Worm (Caenorhabditis elegans): ENCODE data around the gene C27F2.10.

Gene C27F2.10

ce11 chrIII:5023642-5024041 is 36.9 kb upstream of the C27F2.10 start:
- TF ChIP-seq blmp-1 (tag; optimal IDR thresholded peaks at IDR 0.05) (no peak), ztf-11 (tag; optimal IDR thresholded peaks at IDR 0.05) (no peak), ceh-83 (GFP tag; optimal IDR thresholded peaks at IDR 0.05) (no peak), drap-1 (GFP tag; optimal IDR thresholded peaks at IDR 0.05) (no peak), snpc-4 (tag; optimal IDR thresholded peaks at IDR 0.05) (no peak), hlh-1 (tag; optimal IDR thresholded peaks at IDR 0.05) (no peak), mab-5 (tag; optimal IDR thresholded peaks at IDR 0.05) (no peak), sptf-1 (tag; optimal IDR thresholded peaks at IDR 0.05) (no peak), zip-8 (tag; optimal IDR thresholded peaks at IDR 0.05) (no peak), elt-3 (tag; optimal IDR thresholded peaks at IDR 0.05) (no peak), pha-4 (tag; optimal IDR thresholded peaks at IDR 0.05) (no peak), nhr-237 (tag; optimal IDR thresholded peaks at IDR 0.05) (no peak), nhr-28 (tag; optimal IDR thresholded peaks at IDR 0.05) (no peak), mls-2 (tag; optimal IDR thresholded peaks at IDR 0.05) (no peak)

- TF ChIP-seq ces-1 (GFP tag; optimal IDR thresholded peaks at IDR 0.05) (no peak), drap-1 (GFP tag; optimal IDR thresholded peaks at IDR 0.05) (no peak), ceh-43 (GFP tag; optimal IDR thresholded peaks at IDR 0.05) (no peak), unc-120 (tag; optimal IDR thresholded peaks at IDR 0.05; ENCODE audit: poor library complexity, severe bottlenecking) (no peak), lin-13 (tag; optimal IDR thresholded peaks at IDR 0.05) (no peak), blmp-1 (tag; optimal IDR thresholded peaks at IDR 0.05) (no peak), nhr-28 (tag; optimal IDR thresholded peaks at IDR 0.05) (no peak), sem-2 (GFP tag; optimal IDR thresholded peaks at IDR 0.05) (no peak), ham-2 (GFP tag; optimal IDR thresholded peaks at IDR 0.05) (no peak), lin-32 (GFP tag; optimal IDR thresholded peaks at IDR 0.05) (no peak), unc-39 (tag; optimal IDR thresholded peaks at IDR 0.05) (no peak), mab-5 (tag; optimal IDR thresholded peaks at IDR 0.05) (no peak), ceh-39 (tag; optimal IDR thresholded peaks at IDR 0.05) (no peak), M03D4.4 (tag; optimal IDR thresholded peaks at IDR 0.05) (no peak), nhr-76 (tag; optimal IDR thresholded peaks at IDR 0.05) (no peak), elt-1 (tag; optimal IDR thresholded peaks at IDR 0.05; ENCODE audit: borderline replicate concordance, insufficient read depth) (no peak)
These were observed 36.3 kb upstream of the C27F2.10 start, which contains the start of gene R144.13 for ce11 chrIII:5022964-5023363. R144.13 (plus strand) TSS chrIII:5023264.

- TF ChIP-seq hlh-1 (tag; optimal IDR thresholded peaks at IDR 0.05) (no peak), elt-1 (tag; optimal IDR thresholded peaks at IDR 0.05; ENCODE audit: borderline replicate concordance, insufficient read depth) (no peak), blmp-1 (tag; optimal IDR thresholded peaks at IDR 0.05) (no peak), unc-62 (GFP tag; optimal IDR thresholded peaks at IDR 0.05) (no peak)
These were observed 35.0 kb upstream of the C27F2.10 start, which contains the start of gene R144.3 for ce11 chrIII:5021689-5022088. R144.3 (plus strand) TSS chrIII:5021989.

- TF ChIP-seq ceh-83 (GFP tag; optimal IDR thresholded peaks at IDR 0.05): no peak
These were observed 34.2 kb upstream of the C27F2.10 start, which contains the start of gene mdt-11 for ce11 chrIII:5020924-5021323. mdt-11 (plus strand) TSS chrIII:5021224.

ce11 chrIII:5018116-5018689 is 31.5 kb upstream of the C27F2.10 start, which contains the start of gene wip-1:
wip-1 (plus strand) TSS chrIII:5018639.
- TF ChIP-seq cnd-1 (tag; optimal IDR thresholded peaks at IDR 0.05): peak; percentile 77
- peak; percentile 93 for TF ChIP-seq ham-2 (GFP tag; optimal IDR thresholded peaks at IDR 0.05)
- TF ChIP-seq mls-2 (tag; optimal IDR thresholded peaks at IDR 0.05): peak; percentile 87
- no peak for TF ChIP-seq zip-8 (tag; optimal IDR thresholded peaks at IDR 0.05)
- TF ChIP-seq sptf-1 (tag; optimal IDR thresholded peaks at IDR 0.05): peak; percentile 93
- peak; percentile 69 for TF ChIP-seq ceh-83 (GFP tag; optimal IDR thresholded peaks at IDR 0.05)
- TF ChIP-seq lin-13 (tag; optimal IDR thresholded peaks at IDR 0.05): peak; percentile 99
- TF ChIP-seq sem-2 (GFP tag; optimal IDR thresholded peaks at IDR 0.05): peak; percentile 8
- TF ChIP-seq nhr-76 (tag; optimal IDR thresholded peaks at IDR 0.05): peak; percentile 17
- peak; percentile 88 for TF ChIP-seq drap-1 (GFP tag; optimal IDR thresholded peaks at IDR 0.05)
- no peak for TF ChIP-seq flh-1 (GFP tag; optimal IDR thresholded peaks at IDR 0.05)
- TF ChIP-seq lsy-2 (tag; optimal IDR thresholded peaks at IDR 0.05): peak; percentile 90
- peak; percentile 75 for TF ChIP-seq unc-120 (tag; optimal IDR thresholded peaks at IDR 0.05; ENCODE audit: poor library complexity, severe bottlenecking)
- TF ChIP-seq mep-1 (tag; optimal IDR thresholded peaks at IDR 0.05): peak; percentile 98
- TF ChIP-seq lin-32 (GFP tag; optimal IDR thresholded peaks at IDR 0.05): peak; percentile 32
- peak; percentile 49 for TF ChIP-seq nhr-28 (tag; optimal IDR thresholded peaks at IDR 0.05)
- TF ChIP-seq tbx-8 (GFP tag; optimal IDR thresholded peaks at IDR 0.05): peak; percentile 4
- TF ChIP-seq elt-1 (tag; optimal IDR thresholded peaks at IDR 0.05; ENCODE audit: borderline replicate concordance, insufficient read depth): peak; percentile 63
- TF ChIP-seq ztf-11 (tag; optimal IDR thresholded peaks at IDR 0.05): peak; percentile 88
- TF ChIP-seq nhr-2 (tag; optimal IDR thresholded peaks at IDR 0.05): no peak
- TF ChIP-seq blmp-1 (tag; optimal IDR thresholded peaks at IDR 0.05): peak; percentile 25
- TF ChIP-seq nhr-237 (tag; optimal IDR thresholded peaks at IDR 0.05): peak; percentile 95
- TF ChIP-seq ces-1 (GFP tag; optimal IDR thresholded peaks at IDR 0.05): peak; percentile 51
- TF ChIP-seq M03D4.4 (tag; optimal IDR thresholded peaks at IDR 0.05): peak; percentile 84
- TF ChIP-seq unc-62 (GFP tag; optimal IDR thresholded peaks at IDR 0.05): peak; percentile 47
- TF ChIP-seq ceh-43 (GFP tag; optimal IDR thresholded peaks at IDR 0.05): peak; percentile 61
- TF ChIP-seq unc-39 (tag; optimal IDR thresholded peaks at IDR 0.05): peak; percentile 61
- no peak for TF ChIP-seq bed-3 (GFP tag; optimal IDR thresholded peaks at IDR 0.05)
- peak; percentile 32 for TF ChIP-seq elt-3 (tag; optimal IDR thresholded peaks at IDR 0.05)
- TF ChIP-seq nhr-12 (tag; optimal IDR thresholded peaks at IDR 0.05): peak; percentile 67
- peak; percentile 98 for TF ChIP-seq pha-4 (tag; optimal IDR thresholded peaks at IDR 0.05)
- peak; percentile 54 for TF ChIP-seq hlh-1 (tag; optimal IDR thresholded peaks at IDR 0.05)
- peak; percentile 64 for TF ChIP-seq ceh-39 (tag; optimal IDR thresholded peaks at IDR 0.05)
- TF ChIP-seq mab-5 (tag; optimal IDR thresholded peaks at IDR 0.05): peak; percentile 38
- no peak for TF ChIP-seq snpc-4 (tag; optimal IDR thresholded peaks at IDR 0.05)

All from whole organism, mixed stage, embryonic.